Worm (Caenorhabditis elegans) whole organism, L2 larva: ENCODE data around the gene cct-8.
"Not testable (repeated sequence)": the region's sequence is repeated elsewhere in the genome, so short reads cannot be mapped to it uniquely, and the experiment has no call there.

Source experiments
- alr-1 ChIP-seq: fragments of 150-350 bp; optimal IDR thresholded peaks from 2 replicates; lab custom pipeline; 2014; ENCODE audit warnings: missing biosample characterization, missing genetic modification characterization
- blmp-1 ChIP-seq: sonication (generic microtip); optimal IDR thresholded peaks from 2 replicates; lab custom pipeline; 2017; ENCODE audit warnings: missing genetic modification characterization, mild to moderate bottlenecking, missing compliant biosample characterization, antibody characterized with exemption, moderate library complexity; ENCODE audit not compliant: insufficient read depth
- ceh-16 ChIP-seq: fragments of 150-350 bp; optimal IDR thresholded peaks from 2 replicates; lab custom pipeline; 2014; ENCODE audit warnings: missing biosample characterization, missing genetic modification characterization
- ceh-82 ChIP-seq: fragments of 150-350 bp; optimal IDR thresholded peaks from 2 replicates; lab custom pipeline; 2014; ENCODE audit warnings: missing biosample characterization, missing genetic modification characterization
- crh-2 ChIP-seq: sonication (generic microtip); optimal IDR thresholded peaks from 2 replicates; lab custom pipeline; 2017; ENCODE audit warnings: missing biosample characterization, missing genetic modification characterization
- dmd-4 ChIP-seq: sonication (generic microtip); optimal IDR thresholded peaks from 2 replicates; lab custom pipeline; 2017; ENCODE audit warnings: missing biosample characterization, missing genetic modification characterization
- elt-1 ChIP-seq: fragments of 150-350 bp; optimal IDR thresholded peaks from 2 replicates; lab custom pipeline; 2014; ENCODE audit warnings: missing biosample characterization, missing genetic modification characterization
- elt-3 ChIP-seq: sonication (generic microtip); optimal IDR thresholded peaks from 2 replicates; lab custom pipeline; 2017; ENCODE audit warnings: missing biosample characterization, missing genetic modification characterization
- fos-1 ChIP-seq: fragments of 150-350 bp; optimal IDR thresholded peaks from 2 replicates; lab custom pipeline; 2014; ENCODE audit warnings: missing biosample characterization, missing genetic modification characterization
- lin-11 ChIP-seq: fragments of 150-350 bp; sonication (generic microtip); optimal IDR thresholded peaks from 2 replicates; lab custom pipeline; 2014; ENCODE audit warnings: missing biosample characterization, missing genetic modification characterization, inconsistent platforms, mixed read lengths
- lin-13 ChIP-seq: fragments of 150-350 bp; optimal IDR thresholded peaks from 2 replicates; lab custom pipeline; 2014; ENCODE audit warnings: missing biosample characterization, missing genetic modification reagents, missing genetic modification characterization
- mab-5 ChIP-seq: fragments of 150-350 bp; optimal IDR thresholded peaks from 2 replicates; lab custom pipeline; 2014; ENCODE audit warnings: missing biosample characterization, missing genetic modification characterization
- mdl-1 ChIP-seq, 2 experiments: fragments of 150-350 bp in 1 of 2; sonication (generic microtip) in 1 of 2; optimal IDR thresholded peaks; 2 replicates each; lab custom pipeline; 2017; ENCODE audit warnings: missing biosample characterization in 2 of 2, missing genetic modification characterization in 2 of 2
- nhr-10 ChIP-seq: sonication (generic microtip); optimal IDR thresholded peaks from 2 replicates; lab custom pipeline; 2017; ENCODE audit warnings: missing biosample characterization, missing genetic modification characterization
- nhr-12 ChIP-seq: fragments of 150-350 bp; optimal IDR thresholded peaks from 2 replicates; lab custom pipeline; 2014; ENCODE audit warnings: missing biosample characterization, missing genetic modification characterization
- nhr-129 ChIP-seq: fragments of 150-350 bp; optimal IDR thresholded peaks from 2 replicates; lab custom pipeline; 2014; ENCODE audit warnings: missing biosample characterization, missing genetic modification characterization
- nhr-21 ChIP-seq: fragments of 150-350 bp; optimal IDR thresholded peaks from 2 replicates; lab custom pipeline; 2014; ENCODE audit warnings: missing biosample characterization, missing genetic modification characterization
- nhr-23 ChIP-seq: fragments of 150-350 bp; optimal IDR thresholded peaks from 2 replicates; lab custom pipeline; 2014; ENCODE audit warnings: missing biosample characterization, missing genetic modification reagents, missing genetic modification characterization
- nhr-237 ChIP-seq: fragments of 150-350 bp; optimal IDR thresholded peaks from 2 replicates; lab custom pipeline; 2014; ENCODE audit warnings: missing biosample characterization, missing genetic modification characterization
- nhr-25 ChIP-seq: fragments of 150-350 bp; sonication (generic microtip); optimal IDR thresholded peaks from 3 replicates; lab custom pipeline; 2014; ENCODE audit warnings: missing biosample characterization, missing genetic modification characterization
- nhr-6 ChIP-seq: fragments of 150-350 bp; optimal IDR thresholded peaks from 2 replicates; lab custom pipeline; 2014; ENCODE audit warnings: missing biosample characterization, missing genetic modification characterization
- sem-4 ChIP-seq: fragments of 150-350 bp; optimal IDR thresholded peaks from 2 replicates; lab custom pipeline; 2014; ENCODE audit warnings: missing biosample characterization, missing genetic modification reagents, missing genetic modification characterization
- skn-1 ChIP-seq: sonication (generic microtip); optimal IDR thresholded peaks from 2 replicates; lab custom pipeline; 2017; ENCODE audit warnings: missing biosample characterization, missing genetic modification characterization
- snpc-4 ChIP-seq: fragments of 150-350 bp; optimal IDR thresholded peaks from 2 replicates; lab custom pipeline; 2014; ENCODE audit warnings: missing biosample characterization, missing genetic modification characterization
- unc-39 ChIP-seq: fragments of 150-350 bp; optimal IDR thresholded peaks from 2 replicates; lab custom pipeline; 2014; ENCODE audit warnings: missing biosample characterization, missing genetic modification characterization
- unc-55 ChIP-seq: fragments of 150-350 bp; sonication (generic microtip); optimal IDR thresholded peaks from 3 replicates; lab custom pipeline; 2014; ENCODE audit warnings: missing biosample characterization, missing genetic modification reagents, missing genetic modification characterization
- unc-62 ChIP-seq: fragments of 150-350 bp; optimal IDR thresholded peaks from 2 replicates; lab custom pipeline; 2014; ENCODE audit warnings: missing biosample characterization, missing genetic modification reagents, missing genetic modification characterization
- ztf-1 ChIP-seq: fragments of 200-800 bp; sonication (Bioruptor generic); conservative IDR thresholded peaks from 2 replicates; pipeline ENCODE4 v1.3.6; 2022; ENCODE audit warnings: missing genetic modification characterization, missing compliant biosample characterization
- ztf-11 ChIP-seq: sonication (generic microtip); optimal IDR thresholded peaks from 2 replicates; lab custom pipeline; 2017; ENCODE audit warnings: missing biosample characterization, missing genetic modification characterization
- ztf-4 ChIP-seq: fragments of 150-350 bp; optimal IDR thresholded peaks from 2 replicates; lab custom pipeline; 2014; ENCODE audit warnings: missing biosample characterization, missing genetic modification characterization

The cct-8 gene

ce11 chrIV:1053989-1054388 is 39.7 kb downstream of the cct-8 start:
- TF ChIP-seq lin-11 (tag; lab: Kevin White, UChicago) = no peak
- no peak for TF ChIP-seq fos-1
- no peak for TF ChIP-seq nhr-237 (tag; lab: Kevin White, UChicago)
- no peak for TF ChIP-seq snpc-4
- TF ChIP-seq sem-4 = no peak
- TF ChIP-seq alr-1 (tag; lab: Kevin White, UChicago) = no peak
- no peak for TF ChIP-seq nhr-10
- no peak for TF ChIP-seq lin-13 (GFP tag; lab: Kevin White, UChicago)
- no peak for TF ChIP-seq blmp-1 (tag; lab: Kevin White, UChicago)
- no peak for TF ChIP-seq dmd-4 (tag; lab: Kevin White, UChicago)
- no peak for TF ChIP-seq unc-62 (GFP tag; lab: Kevin White, UChicago)
- TF ChIP-seq elt-1 (tag; lab: Kevin White, UChicago) = no peak
- TF ChIP-seq, all 48 proteins: peak for 0

ce11 chrIV:1051636-1052133 is 42.0 kb downstream of the cct-8 start, which contains the start of gene Y55F3AM.21:
Gene Y55F3AM.21, minus strand, starts transcription at chrIV:1051686.
- not testable (repeated sequence) for TF ChIP-seq nhr-237, dmd-4, blmp-1 (tag; lab: Kevin White, UChicago)
- TF ChIP-seq, all 48 proteins: peak for 0; not testable (repeated sequence) for 48

- TF ChIP-seq sem-4 = no peak
- no peak for TF ChIP-seq mdl-1 (tag; optimal IDR thresholded peaks at IDR 0.05; lab: Kevin White, UChicago)
- TF ChIP-seq nhr-23 (tag; lab: Kevin White, UChicago) = no peak
- TF ChIP-seq unc-62 (GFP tag; lab: Kevin White, UChicago) = no peak
- TF ChIP-seq elt-3 (tag; lab: Kevin White, UChicago) = no peak
- TF ChIP-seq mab-5 (tag; lab: Kevin White, UChicago) = no peak
- TF ChIP-seq, all 48 proteins: peak for 0
These were observed 46.7 kb downstream of the cct-8 start for ce11 chrIV:1046996-1047395.

- no peak for TF ChIP-seq unc-39 (tag; lab: Kevin White, UChicago)
- no peak for TF ChIP-seq fos-1
- no peak for TF ChIP-seq elt-1 (tag; lab: Kevin White, UChicago)
- TF ChIP-seq skn-1 = no peak
- TF ChIP-seq nhr-21 (tag; lab: Kevin White, UChicago) = no peak
- no peak for TF ChIP-seq ztf-4
- TF ChIP-seq snpc-4 = no peak
- TF ChIP-seq nhr-25 (tag; lab: Kevin White, UChicago) = no peak
- TF ChIP-seq unc-55 (GFP tag; lab: Kevin White, UChicago) = no peak
- no peak for TF ChIP-seq lin-13 (GFP tag; lab: Kevin White, UChicago)
- TF ChIP-seq mab-5 (tag; lab: Kevin White, UChicago) = no peak
- no peak for TF ChIP-seq ztf-11 (tag; lab: Kevin White, UChicago)
- TF ChIP-seq blmp-1 (tag; lab: Kevin White, UChicago) = no peak
- no peak for TF ChIP-seq dmd-4 (tag; lab: Kevin White, UChicago)
- no peak for TF ChIP-seq elt-3 (tag; lab: Kevin White, UChicago)
These were observed 48.0 kb downstream of the cct-8 start, which contains the start of gene srx-12 for ce11 chrIV:1045683-1046082. Gene srx-12, plus strand, starts transcription at chrIV:1045983.

ce11 chrIV:1044287-1044686 is 49.4 kb downstream of the cct-8 start, which contains the start of gene Y55F3AM.11:
Gene Y55F3AM.11, minus strand, starts transcription at chrIV:1044387.
- TF ChIP-seq skn-1 (no peak), blmp-1 (tag; lab: Kevin White, UChicago) (no peak), elt-1 (tag; lab: Kevin White, UChicago) (no peak), fos-1 (no peak), alr-1 (tag; lab: Kevin White, UChicago) (no peak), ceh-82 (tag; lab: Kevin White, UChicago) (no peak), ceh-16 (tag; lab: Kevin White, UChicago) (no peak), nhr-12 (tag; lab: Kevin White, UChicago) (no peak), lin-13 (GFP tag; lab: Kevin White, UChicago) (no peak)

- TF ChIP-seq crh-2 (tag; lab: Kevin White, UChicago) = no peak
- TF ChIP-seq ztf-1 (GFP tag; lab: Robert Waterston, UW) = no peak
- no peak for TF ChIP-seq nhr-129 (tag; lab: Kevin White, UChicago)
- TF ChIP-seq skn-1 = no peak
- TF ChIP-seq dmd-4 (tag; lab: Kevin White, UChicago) = no peak
- TF ChIP-seq nhr-10 = no peak
- no peak for TF ChIP-seq nhr-6
- TF ChIP-seq, all 48 proteins: peak for 0
These were observed 53.2 kb downstream of the cct-8 start for ce11 chrIV:1040537-1040936.
